Fruit fly (Drosophila melanogaster) whole organism, embryonic: ENCODE measurements around the gene Mur2B.
A peak's percentile ranks its signal among the peaks of the same experiment; 100 is the strongest.

Experiments
- Bdp1 ChIP-seq: fragments of 200-800 bp; sonication (Bioruptor generic); optimal IDR thresholded peaks from 3 replicates; lab custom pipeline; 2016; ENCODE audit warnings: missing biosample characterization, missing genetic modification characterization
- CG11456 ChIP-seq: fragments of 200-800 bp; sonication (Bioruptor generic); IDR thresholded peaks from 3 replicates; pipeline ENCODE4 v1.3.6; 2022; ENCODE audit warnings: missing biosample characterization, missing genetic modification characterization
- CG13424 ChIP-seq: fragments of 200-800 bp; sonication (Bioruptor generic); optimal IDR thresholded peaks from 2 replicates; lab custom pipeline; 2019; ENCODE audit warnings: missing biosample characterization, mild to moderate bottlenecking, missing genetic modification characterization, moderate library complexity
- CG14667 ChIP-seq: fragments of 200-800 bp; sonication (Bioruptor generic); IDR thresholded peaks from 2 replicates; pipeline ENCODE4 v1.3.6; 2022; ENCODE audit warnings: missing biosample characterization, missing genetic modification characterization
- CG1529 ChIP-seq: fragments of 200-800 bp; sonication (Bioruptor generic); optimal IDR thresholded peaks from 3 replicates; lab custom pipeline; 2018; ENCODE audit warnings: missing biosample characterization, missing genetic modification characterization
- CG15601 ChIP-seq: fragments of 200-800 bp; sonication (Bioruptor generic); optimal IDR thresholded peaks from 3 replicates; lab custom pipeline; 2019; ENCODE audit warnings: missing biosample characterization, mild to moderate bottlenecking, missing genetic modification characterization, moderate library complexity
- CG1603 ChIP-seq: fragments of 200-800 bp; sonication (Bioruptor generic); optimal IDR thresholded peaks from 2 replicates; lab custom pipeline; 2019; ENCODE audit warnings: missing biosample characterization, mild to moderate bottlenecking, missing genetic modification characterization, moderate library complexity
- CG17359 ChIP-seq: fragments of 200-800 bp; sonication (Bioruptor generic); optimal IDR thresholded peaks from 3 replicates; lab custom pipeline; 2018; ENCODE audit warnings: missing biosample characterization, mild to moderate bottlenecking, missing genetic modification characterization, moderate library complexity
- CG2120 ChIP-seq: fragments of 200-800 bp; sonication (Bioruptor generic); optimal IDR thresholded peaks from 3 replicates; lab custom pipeline; 2016; ENCODE audit warnings: missing biosample characterization, missing genetic modification characterization
- CG4617 ChIP-seq: fragments of 200-800 bp; sonication (Bioruptor generic); optimal IDR thresholded peaks from 3 replicates; lab custom pipeline; 2016; ENCODE audit warnings: missing biosample characterization, missing genetic modification characterization, borderline replicate concordance
- CG4707 ChIP-seq: fragments of 200-800 bp; sonication (Bioruptor generic); optimal IDR thresholded peaks from 2 replicates; lab custom pipeline; 2018; ENCODE audit warnings: missing biosample characterization, mild to moderate bottlenecking, missing genetic modification characterization, moderate library complexity
- CG6654 ChIP-seq: fragments of 200-800 bp; sonication (Bioruptor generic); optimal IDR thresholded peaks from 2 replicates; lab custom pipeline; 2017; ENCODE audit warnings: missing biosample characterization, mild to moderate bottlenecking, missing genetic modification characterization
- CG6791 ChIP-seq: fragments of 200-800 bp; sonication (Bioruptor generic); IDR thresholded peaks from 3 replicates; pipeline ENCODE4 v1.3.6; 2022; ENCODE audit warnings: missing biosample characterization, missing genetic modification characterization; ENCODE audit not compliant: partially characterized antibody
- CG7839 ChIP-seq: fragments of 200-800 bp; sonication (Bioruptor generic); optimal IDR thresholded peaks from 3 replicates; lab custom pipeline; 2018; ENCODE audit warnings: missing biosample characterization, mild to moderate bottlenecking, missing genetic modification characterization, moderate library complexity
- CkIIα-i1 ChIP-seq: fragments of 200-800 bp; sonication (Bioruptor generic); IDR thresholded peaks from 2 replicates; pipeline ENCODE4 v1.3.6; 2022; ENCODE audit warnings: missing biosample characterization, missing genetic modification characterization
- Dref ChIP-seq: fragments of 200-800 bp; sonication (Bioruptor generic); IDR thresholded peaks from 2 replicates; pipeline ENCODE4 v1.3.6; 2022; ENCODE audit warnings: missing biosample characterization, missing genetic modification characterization
- ERR ChIP-seq: fragments of 200-800 bp; sonication (Bioruptor generic); optimal IDR thresholded peaks from 2 replicates; lab custom pipeline; 2016; ENCODE audit warnings: missing biosample characterization, missing genetic modification characterization
- Eip74EF ChIP-seq, 2 experiments: fragments of 200-800 bp in 1 of 2; fragments of >200 bp in 1 of 2; sonication (Bioruptor generic) in 1 of 2; optimal IDR thresholded peaks; 2 replicates each; lab custom pipeline; 2017 to 2019; ENCODE audit warnings: missing biosample characterization in 2 of 2, missing genetic modification characterization in 2 of 2, mild to moderate bottlenecking in 1 of 2, moderate library complexity in 1 of 2
- Fer1 ChIP-seq: fragments of 200-800 bp; sonication (Bioruptor generic); optimal IDR thresholded peaks from 2 replicates; lab custom pipeline; 2017; ENCODE audit warnings: missing biosample characterization, mild to moderate bottlenecking, missing genetic modification characterization
- Gsc ChIP-seq: fragments of 200-800 bp; sonication (Bioruptor generic); IDR thresholded peaks from 2 replicates; pipeline ENCODE4 v1.3.6; 2022; ENCODE audit warnings: missing biosample characterization, missing genetic modification characterization
- HLH3B ChIP-seq: fragments of 200-800 bp; sonication (Bioruptor generic); IDR thresholded peaks from 2 replicates; pipeline ENCODE4 v1.3.6; 2022; ENCODE audit warnings: missing biosample characterization, missing genetic modification characterization
- HLH54F ChIP-seq: fragments of 200-800 bp; sonication (Bioruptor generic); optimal IDR thresholded peaks from 3 replicates; lab custom pipeline; 2016; ENCODE audit warnings: missing biosample characterization, missing genetic modification characterization
- Hsf ChIP-seq: fragments of 200-800 bp; sonication (Bioruptor generic); optimal IDR thresholded peaks from 3 replicates; lab custom pipeline; 2016; ENCODE audit warnings: missing biosample characterization, missing genetic modification characterization
- Med ChIP-seq: fragments of 200-800 bp; sonication (Bioruptor generic); peaks from one replicate; lab custom pipeline; 2016; ENCODE audit warnings: missing biosample characterization, missing genetic modification characterization, mild to moderate bottlenecking, inconsistent platforms, moderate library complexity
- Neu2 ChIP-seq: fragments of 200-800 bp; sonication (Bioruptor generic); optimal IDR thresholded peaks from 3 replicates; lab custom pipeline; 2016; ENCODE audit warnings: missing biosample characterization, missing genetic modification characterization, borderline replicate concordance
- Pdp1 ChIP-seq, 2 experiments: fragments of 200-800 bp; sonication (Bioruptor generic); optimal IDR thresholded peaks; 3 replicates each; lab custom pipeline; 2016; ENCODE audit warnings: missing biosample characterization in 2 of 2, missing genetic modification characterization in 2 of 2, mild to moderate bottlenecking in 1 of 2, moderate library complexity in 1 of 2
- Ptx1 ChIP-seq: fragments of 200-800 bp; sonication (Bioruptor generic); IDR thresholded peaks from 2 replicates; pipeline ENCODE4 v1.3.6; 2022; ENCODE audit warnings: missing biosample characterization, missing genetic modification characterization
- Rx ChIP-seq: fragments of 200-800 bp; sonication (Bioruptor generic); IDR thresholded peaks from 2 replicates; pipeline ENCODE4 v1.3.6; 2022; ENCODE audit warnings: missing biosample characterization, missing genetic modification characterization
- Xbp1 ChIP-seq: fragments of 200-800 bp; sonication (Bioruptor generic); optimal IDR thresholded peaks from 3 replicates; lab custom pipeline; 2016; ENCODE audit warnings: missing biosample characterization, mild to moderate bottlenecking, missing genetic modification characterization
- cg ChIP-seq: fragments of 200-800 bp; sonication (Bioruptor generic); optimal IDR thresholded peaks from 3 replicates; lab custom pipeline; 2019; ENCODE audit warnings: missing biosample characterization, mild to moderate bottlenecking, missing genetic modification characterization, moderate library complexity
- chif ChIP-seq, 2 experiments: fragments of 200-800 bp; sonication (Bioruptor generic); optimal IDR thresholded peaks; 3 replicates each; lab custom pipeline; 2016; ENCODE audit warnings: missing biosample characterization in 2 of 2, missing genetic modification characterization in 2 of 2
- ci ChIP-seq: fragments of 200-800 bp; sonication (Bioruptor generic); IDR thresholded peaks from 3 replicates; pipeline ENCODE4 v1.3.6; 2022; ENCODE audit warnings: missing biosample characterization, missing genetic modification characterization
- ewg ChIP-seq: fragments of 200-800 bp; sonication (Bioruptor generic); optimal IDR thresholded peaks from 3 replicates; lab custom pipeline; 2017; ENCODE audit warnings: mild to moderate bottlenecking, missing biosample characterization, missing genetic modification reagents, missing genetic modification characterization
- exex ChIP-seq: fragments of 200-800 bp; sonication (Bioruptor generic); optimal IDR thresholded peaks from 4 replicates; lab custom pipeline; 2018; ENCODE audit warnings: missing biosample characterization, mild to moderate bottlenecking, missing genetic modification characterization, moderate library complexity
- fd64A ChIP-seq: fragments of 200-800 bp; sonication (Bioruptor generic); optimal IDR thresholded peaks from 3 replicates; lab custom pipeline; 2018; ENCODE audit warnings: missing biosample characterization, mild to moderate bottlenecking, missing genetic modification characterization
- fd96Cb ChIP-seq: fragments of 200-800 bp; sonication (Bioruptor generic); optimal IDR thresholded peaks from 2 replicates; lab custom pipeline; 2018; ENCODE audit warnings: missing biosample characterization, mild to moderate bottlenecking, missing genetic modification characterization, moderate library complexity
- gsb-n ChIP-seq: fragments of 200-800 bp; sonication (Bioruptor generic); optimal IDR thresholded peaks from 3 replicates; lab custom pipeline; 2018; ENCODE audit warnings: missing biosample characterization, mild to moderate bottlenecking, missing genetic modification characterization
- hkb ChIP-seq, 2 experiments: fragments of 200-800 bp in 1 of 2; fragments of >200 bp in 1 of 2; sonication (Bioruptor generic) in 1 of 2; IDR thresholded peaks in 1 of 2; optimal IDR thresholded peaks in 1 of 2; 2 replicates each; pipeline versions ENCODE4 v1.3.6 to Lab custom; 2017 to 2022; ENCODE audit warnings: missing biosample characterization in 1 of 2, missing genetic modification characterization in 1 of 2
- hth ChIP-seq: fragments of >200 bp; optimal IDR thresholded peaks from 2 replicates; lab custom pipeline; 2017; ENCODE audit warnings: inconsistent platforms
- nerfin-2 ChIP-seq: fragments of 200-800 bp; sonication (Bioruptor generic); IDR thresholded peaks from 2 replicates; pipeline ENCODE4 v1.3.6; 2022; ENCODE audit warnings: missing biosample characterization, missing genetic modification characterization; ENCODE audit not compliant: partially characterized antibody
- nom ChIP-seq: fragments of 200-800 bp; sonication (Bioruptor generic); optimal IDR thresholded peaks from 2 replicates; lab custom pipeline; 2017; ENCODE audit warnings: missing biosample characterization, missing genetic modification characterization, mild to moderate bottlenecking, moderate library complexity, missing genetic modification reagents
- org-1 ChIP-seq: fragments of 200-800 bp; sonication (Bioruptor generic); optimal IDR thresholded peaks from 2 replicates; lab custom pipeline; 2017; ENCODE audit warnings: missing biosample characterization, missing genetic modification characterization
- rib ChIP-seq: fragments of 200-800 bp; sonication (Bioruptor generic); IDR thresholded peaks from 2 replicates; pipeline ENCODE4 v1.3.6; 2022; ENCODE audit warnings: missing biosample characterization, missing genetic modification characterization
- slp2 ChIP-seq: fragments of 200-800 bp; sonication (Bioruptor generic); optimal IDR thresholded peaks from 2 replicates; lab custom pipeline; 2016; ENCODE audit warnings: missing biosample characterization, missing genetic modification characterization
- stc ChIP-seq: fragments of 200-800 bp; sonication (Bioruptor generic); IDR thresholded peaks from 2 replicates; pipeline ENCODE4 v1.3.6; 2022; ENCODE audit warnings: missing biosample characterization, missing genetic modification characterization
- ttk ChIP-seq: fragments of 200-800 bp; sonication (Bioruptor generic); IDR thresholded peaks from 2 replicates; pipeline ENCODE4 v2.1.2; 2022; ENCODE audit warnings: missing biosample characterization, missing genetic modification characterization
- unc-4 ChIP-seq: fragments of 200-800 bp; sonication (Bioruptor generic); IDR thresholded peaks from 2 replicates; pipeline ENCODE4 v1.3.6; 2022; ENCODE audit warnings: missing biosample characterization, missing genetic modification characterization; ENCODE audit not compliant: partially characterized antibody
- zen ChIP-seq: fragments of 200-800 bp; sonication (Bioruptor generic); optimal IDR thresholded peaks from 3 replicates; lab custom pipeline; 2018; ENCODE audit warnings: missing biosample characterization, mild to moderate bottlenecking, missing genetic modification characterization, moderate library complexity

Mur2B gene

DNA sequence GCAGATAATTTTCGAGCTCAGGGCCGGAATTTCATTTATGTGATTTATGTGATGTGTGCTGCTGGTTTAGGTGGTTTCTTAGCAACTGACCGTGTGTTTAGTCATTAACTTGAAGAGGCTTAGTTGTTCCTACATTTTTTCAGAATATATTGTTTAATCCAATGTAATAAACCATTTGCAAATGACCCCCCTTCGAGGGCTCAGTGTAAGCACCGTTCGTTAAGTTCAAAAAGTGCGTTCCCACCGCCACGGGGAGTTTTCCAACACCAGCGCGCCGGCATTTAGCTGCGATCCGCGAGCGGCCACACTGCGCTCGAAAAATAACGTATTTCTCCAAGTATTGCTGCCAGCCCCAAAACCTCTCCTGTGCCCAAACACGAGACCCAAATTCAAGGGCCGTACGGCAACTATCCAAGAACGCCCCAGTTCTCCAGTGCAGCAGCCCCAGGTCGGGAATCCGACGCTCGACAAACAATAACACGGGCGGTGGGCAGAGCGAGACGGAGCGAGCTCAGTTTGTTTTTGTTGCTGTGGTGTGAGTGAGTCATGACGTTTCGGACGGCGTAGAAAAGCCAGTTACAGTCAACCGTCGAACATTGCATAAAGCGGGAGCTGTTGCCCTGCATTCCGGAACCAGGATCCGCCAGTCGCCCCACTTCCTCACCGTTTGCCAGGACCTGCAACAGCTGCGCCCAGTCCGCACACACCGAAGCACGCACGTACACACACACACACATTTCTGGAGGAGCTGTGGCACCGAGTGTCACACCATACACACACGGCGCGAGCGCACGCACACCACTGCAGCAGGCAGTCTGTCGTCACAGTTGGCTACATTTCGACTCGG is 190.1 kb downstream of the Mur2B start, which contains the start of gene rush (continued):
- TF ChIP-seq CG4707 (GFP tag; lab: Kevin White, UChicago): no peak
- peak; percentile 25 for TF ChIP-seq CG13424 (tag; lab: Kevin White, UChicago)
- TF ChIP-seq CG1529 (GFP tag; lab: Kevin White, UChicago): no peak
- no peak for TF ChIP-seq Rx
- TF ChIP-seq hth: no peak
- peak; percentile 0 for TF ChIP-seq CG7839 (tag; lab: Kevin White, UChicago)
- TF ChIP-seq hkb (optimal IDR thresholded peaks at IDR 0.05; lab: Kevin White, UChicago): no peak
- TF ChIP-seq hkb (GFP tag; IDR thresholded peaks at IDR 0.05; lab: Robert Waterston, UW): no peak
- peak; percentile 60 for TF ChIP-seq Xbp1
- TF ChIP-seq ewg: peak; percentile 26
- TF ChIP-seq unc-4 (GFP tag; lab: Robert Waterston, UW): no peak
- peak; percentile 17 for TF ChIP-seq nom
- TF ChIP-seq CG2120 (GFP tag; lab: Kevin White, UChicago): peak; percentile 65
- no peak for TF ChIP-seq HLH3B (GFP tag; lab: Robert Waterston, UW)
- TF ChIP-seq rib (GFP tag; lab: Robert Waterston, UW): no peak
- no peak for TF ChIP-seq fd64A (GFP tag; lab: Kevin White, UChicago)
- peak in 1 of 2 experiments; percentile 4 for TF ChIP-seq chif (GFP tag; optimal IDR thresholded peaks at IDR 0.05; lab: Kevin White, UChicago)
- TF ChIP-seq stc (GFP tag; lab: Robert Waterston, UW): no peak
- peak; percentile 88 for TF ChIP-seq cg (GFP tag; lab: Kevin White, UChicago)
- no peak for TF ChIP-seq CkIIα-i1 (GFP tag; lab: Robert Waterston, UW)
- peak; percentile 24 for TF ChIP-seq HLH54F (GFP tag; lab: Kevin White, UChicago)
- no peak for TF ChIP-seq zen (tag; lab: Kevin White, UChicago)
- TF ChIP-seq Dref (GFP tag; lab: Robert Waterston, UW): peak; percentile 50
- peak in 1 of 2 experiments; percentile 36 for TF ChIP-seq Pdp1 (GFP tag; optimal IDR thresholded peaks at IDR 0.05; lab: Kevin White, UChicago)
- TF ChIP-seq CG14667: no peak
- TF ChIP-seq Neu2 (GFP tag; lab: Kevin White, UChicago): no peak
- peak; percentile 92 for TF ChIP-seq Med (GFP tag; lab: Kevin White, UChicago)
- peak; percentile 90 for TF ChIP-seq CG4617 (GFP tag; lab: Kevin White, UChicago)
- TF ChIP-seq CG1603 (tag; lab: Kevin White, UChicago): peak; percentile 57
- no peak; the same call in 2 of the 3 replicates for TF ChIP-seq ci (GFP tag; lab: Robert Waterston, UW)
- TF ChIP-seq CG6791: no peak
- TF ChIP-seq ttk (GFP tag; lab: Robert Waterston, UW): no peak
- TF ChIP-seq Bdp1 (GFP tag; lab: Kevin White, UChicago): no peak
- no peak for TF ChIP-seq Eip74EF (GFP tag; optimal IDR thresholded peaks at IDR 0.05; lab: Kevin White, UChicago)
- TF ChIP-seq Fer1 (GFP tag; lab: Kevin White, UChicago): no peak
- peak; percentile 16 for TF ChIP-seq slp2 (GFP tag; lab: Kevin White, UChicago)
- peak; percentile 29 for TF ChIP-seq ERR (GFP tag; lab: Kevin White, UChicago)
- TF ChIP-seq CG6654 (GFP tag; lab: Kevin White, UChicago): no peak
- TF ChIP-seq exex (tag; lab: Kevin White, UChicago): no peak
- TF ChIP-seq Hsf: peak; percentile 24
- TF ChIP-seq nerfin-2 (GFP tag; lab: Robert Waterston, UW): 0 out of 2 replicates have a peak, but pooled peaks have one; percentile 18
- TF ChIP-seq gsb-n (tag; lab: Kevin White, UChicago): no peak
- peak; percentile 23; the same call in 1 of the 2 replicates for TF ChIP-seq Ptx1 (GFP tag; lab: Robert Waterston, UW)
- TF ChIP-seq fd96Cb: no peak
- TF ChIP-seq CG17359 (tag; lab: Kevin White, UChicago): no peak
- TF ChIP-seq CG11456 (GFP tag; lab: Robert Waterston, UW): peak; percentile 50; the same call in 1 of the 3 replicates
- TF ChIP-seq org-1 (GFP tag; lab: Kevin White, UChicago): no peak
- TF ChIP-seq Gsc (GFP tag; lab: Robert Waterston, UW): no peak
- no peak for TF ChIP-seq CG15601 (tag; lab: Kevin White, UChicago)
